Fruit fly (Drosophila melanogaster) whole organism, embryonic: ENCODE data around the gene fz4.

Experiments
- Aef1 ChIP-seq: fragments of 200-800 bp; sonication (Bioruptor generic); IDR thresholded peaks from 3 replicates; pipeline ENCODE4 v1.3.6; 2022; ENCODE audit warnings: missing biosample characterization, missing genetic modification characterization
- CG11093 ChIP-seq: fragments of 200-800 bp; sonication (Bioruptor generic); IDR thresholded peaks from 3 replicates; pipeline ENCODE4 v1.3.6; 2022; ENCODE audit warnings: missing biosample characterization, missing genetic modification characterization
- CG11398 ChIP-seq: fragments of 200-800 bp; sonication (Bioruptor generic); optimal IDR thresholded peaks from 2 replicates; lab custom pipeline; 2016; ENCODE audit warnings: missing biosample characterization, missing genetic modification characterization
- CG12155 ChIP-seq: fragments of 200-800 bp; sonication (Bioruptor generic); optimal IDR thresholded peaks from 3 replicates; lab custom pipeline; 2016; ENCODE audit warnings: missing biosample characterization, missing genetic modification characterization
- CG12769 ChIP-seq: fragments of 200-800 bp; sonication (Bioruptor generic); optimal IDR thresholded peaks from 2 replicates; lab custom pipeline; 2019; ENCODE audit warnings: missing biosample characterization, mild to moderate bottlenecking, missing genetic modification characterization, moderate library complexity
- CG13894 ChIP-seq: fragments of 200-800 bp; sonication (Bioruptor generic); optimal IDR thresholded peaks from 3 replicates; lab custom pipeline; 2018; ENCODE audit warnings: missing biosample characterization, mild to moderate bottlenecking, missing genetic modification characterization, moderate library complexity
- CG14014 ChIP-seq: fragments of 200-800 bp; sonication (Bioruptor generic); IDR thresholded peaks from 2 replicates; pipeline ENCODE4 v1.3.6; 2022; ENCODE audit warnings: missing biosample characterization, missing genetic modification characterization
- CG14050 ChIP-seq: fragments of 200-800 bp; sonication (Bioruptor generic); IDR thresholded peaks from 3 replicates; pipeline ENCODE4 v1.3.6; 2022; ENCODE audit warnings: missing biosample characterization, missing genetic modification characterization
- CG14441 ChIP-seq: fragments of 200-800 bp; sonication (Bioruptor generic); IDR thresholded peaks from 2 replicates; pipeline ENCODE4 v1.3.6; 2022; ENCODE audit warnings: missing biosample characterization, missing genetic modification characterization
- CG14710 ChIP-seq: fragments of 200-800 bp; sonication (Bioruptor generic); optimal IDR thresholded peaks from 3 replicates; lab custom pipeline; 2019; ENCODE audit warnings: missing biosample characterization, mild to moderate bottlenecking, missing genetic modification characterization, moderate library complexity
- CG15601 ChIP-seq: fragments of 200-800 bp; sonication (Bioruptor generic); optimal IDR thresholded peaks from 3 replicates; lab custom pipeline; 2019; ENCODE audit warnings: missing biosample characterization, mild to moderate bottlenecking, missing genetic modification characterization, moderate library complexity
- CG1647 ChIP-seq: fragments of 200-800 bp; sonication (Bioruptor generic); optimal IDR thresholded peaks from 3 replicates; lab custom pipeline; 2016; ENCODE audit warnings: missing biosample characterization, missing genetic modification characterization
- CG17568 ChIP-seq: fragments of 200-800 bp; sonication (Bioruptor generic); optimal IDR thresholded peaks from 2 replicates; lab custom pipeline; 2018; ENCODE audit warnings: missing biosample characterization, mild to moderate bottlenecking, missing genetic modification characterization, moderate library complexity
- CG17802 ChIP-seq: fragments of 200-800 bp; sonication (Bioruptor generic); optimal IDR thresholded peaks from 2 replicates; lab custom pipeline; 2018; ENCODE audit warnings: missing biosample characterization, mild to moderate bottlenecking, missing genetic modification characterization, moderate library complexity
- CG18011 ChIP-seq: fragments of 200-800 bp; sonication (Bioruptor generic); optimal IDR thresholded peaks from 2 replicates; lab custom pipeline; 2017; ENCODE audit warnings: missing biosample characterization, missing genetic modification characterization, mild to moderate bottlenecking, moderate library complexity, missing genotype
- CG2116 ChIP-seq: fragments of 200-800 bp; sonication (Bioruptor generic); optimal IDR thresholded peaks from 3 replicates; lab custom pipeline; 2018; ENCODE audit warnings: missing biosample characterization, mild to moderate bottlenecking, missing genetic modification characterization
- CG32772 ChIP-seq: fragments of 200-800 bp; sonication (Bioruptor generic); IDR thresholded peaks from 2 replicates; pipeline ENCODE4 v1.3.6; 2022; ENCODE audit warnings: missing biosample characterization, missing genetic modification characterization
- CG3847 ChIP-seq: fragments of 200-800 bp; sonication (Bioruptor generic); IDR thresholded peaks from 2 replicates; pipeline ENCODE4 v1.3.6; 2022; ENCODE audit warnings: missing biosample characterization, missing genetic modification characterization
- CG42726 ChIP-seq: fragments of 200-800 bp; sonication (Bioruptor generic); IDR thresholded peaks from 2 replicates; pipeline ENCODE4 v1.3.6; 2022; ENCODE audit warnings: missing biosample characterization, missing genetic modification characterization; ENCODE audit not compliant: partially characterized antibody
- CG6813 ChIP-seq: fragments of 200-800 bp; sonication (Bioruptor generic); optimal IDR thresholded peaks from 2 replicates; lab custom pipeline; 2017; ENCODE audit warnings: missing biosample characterization, missing genetic modification characterization, mild to moderate bottlenecking, moderate library complexity, missing genetic modification reagents
- CG7839 ChIP-seq: fragments of 200-800 bp; sonication (Bioruptor generic); optimal IDR thresholded peaks from 3 replicates; lab custom pipeline; 2018; ENCODE audit warnings: missing biosample characterization, mild to moderate bottlenecking, missing genetic modification characterization, moderate library complexity
- Deaf1 ChIP-seq: fragments of 200-800 bp; optimal IDR thresholded peaks from 3 replicates; lab custom pipeline; 2019; ENCODE audit warnings: missing biosample characterization, mild to moderate bottlenecking, missing genetic modification characterization, moderate library complexity
- Dref ChIP-seq: fragments of 200-800 bp; sonication (Bioruptor generic); IDR thresholded peaks from 2 replicates; pipeline ENCODE4 v1.3.6; 2022; ENCODE audit warnings: missing biosample characterization, missing genetic modification characterization
- HLH3B ChIP-seq: fragments of 200-800 bp; sonication (Bioruptor generic); IDR thresholded peaks from 2 replicates; pipeline ENCODE4 v1.3.6; 2022; ENCODE audit warnings: missing biosample characterization, missing genetic modification characterization
- HmgD ChIP-seq: fragments of 200-800 bp; sonication (Bioruptor generic); optimal IDR thresholded peaks from 3 replicates; lab custom pipeline; 2016; ENCODE audit warnings: missing biosample characterization, missing genetic modification characterization
- Lpt ChIP-seq: fragments of >200 bp; optimal IDR thresholded peaks from 2 replicates; lab custom pipeline; 2018; ENCODE audit warnings: missing biosample characterization, missing genetic modification characterization
- MTF-1 ChIP-seq: fragments of 200-800 bp; sonication (Bioruptor generic); optimal IDR thresholded peaks from 2 replicates; lab custom pipeline; 2018; ENCODE audit warnings: missing biosample characterization, mild to moderate bottlenecking, missing genetic modification characterization, borderline replicate concordance
- Mes4 ChIP-seq: fragments of 200-800 bp; sonication (Bioruptor generic); optimal IDR thresholded peaks from 2 replicates; lab custom pipeline; 2016; ENCODE audit warnings: missing biosample characterization, missing genetic modification characterization
- Mrtf ChIP-seq: fragments of 200-800 bp; sonication (Bioruptor generic); IDR thresholded peaks from 3 replicates; pipeline ENCODE4 v1.3.6; 2022; ENCODE audit warnings: missing biosample characterization, missing genetic modification characterization
- NC2β ChIP-seq: fragments of 200-800 bp; sonication (Bioruptor generic); optimal IDR thresholded peaks from 2 replicates; lab custom pipeline; 2016; ENCODE audit warnings: missing biosample characterization, missing genetic modification characterization
- Nf-YA ChIP-seq: fragments of 200-800 bp; sonication (Bioruptor generic); IDR thresholded peaks from 2 replicates; pipeline ENCODE4 v1.3.6; 2022; ENCODE audit warnings: missing biosample characterization, missing genetic modification characterization
- Nf-YC ChIP-seq: fragments of 200-800 bp; optimal IDR thresholded peaks from 3 replicates; lab custom pipeline; 2019; ENCODE audit warnings: missing biosample characterization, mild to moderate bottlenecking, missing genetic modification characterization, moderate library complexity
- aop ChIP-seq: fragments of 200-800 bp; sonication (Bioruptor generic); IDR thresholded peaks from 2 replicates; pipeline ENCODE4 v1.3.6; 2022; ENCODE audit warnings: missing biosample characterization, missing genetic modification characterization
- bowl ChIP-seq: fragments of 200-800 bp; sonication (Bioruptor generic); IDR thresholded peaks from 2 replicates; pipeline ENCODE4 v1.3.6; 2022; ENCODE audit warnings: missing biosample characterization, missing genetic modification characterization
- disco-r ChIP-seq: fragments of 200-800 bp; sonication (Bioruptor generic); optimal IDR thresholded peaks from 2 replicates; lab custom pipeline; 2016; ENCODE audit warnings: missing biosample characterization, missing genetic modification characterization
- emc ChIP-seq: fragments of 200-800 bp; sonication (Bioruptor generic); optimal IDR thresholded peaks from 2 replicates; lab custom pipeline; 2016; ENCODE audit warnings: missing biosample characterization, missing genetic modification characterization
- exex ChIP-seq: fragments of 200-800 bp; sonication (Bioruptor generic); optimal IDR thresholded peaks from 4 replicates; lab custom pipeline; 2018; ENCODE audit warnings: missing biosample characterization, mild to moderate bottlenecking, missing genetic modification characterization, moderate library complexity
- grau ChIP-seq: fragments of 200-800 bp; optimal IDR thresholded peaks from 3 replicates; lab custom pipeline; 2019; ENCODE audit warnings: missing biosample characterization, mild to moderate bottlenecking, missing genetic modification characterization, moderate library complexity
- hkb ChIP-seq, 2 experiments: fragments of 200-800 bp in 1 of 2; fragments of >200 bp in 1 of 2; sonication (Bioruptor generic) in 1 of 2; IDR thresholded peaks in 1 of 2; optimal IDR thresholded peaks in 1 of 2; 2 replicates each; pipeline versions ENCODE4 v1.3.6 to Lab custom; 2017 to 2022; ENCODE audit warnings: missing biosample characterization in 1 of 2, missing genetic modification characterization in 1 of 2
- lab ChIP-seq: fragments of 200-800 bp; sonication (Bioruptor generic); optimal IDR thresholded peaks from 3 replicates; lab custom pipeline; 2017; ENCODE audit warnings: missing biosample characterization, missing genetic modification characterization, mild to moderate bottlenecking, moderate library complexity, missing genetic modification reagents
- phol ChIP-seq: fragments of 200-800 bp; sonication (Bioruptor generic); optimal IDR thresholded peaks from 3 replicates; lab custom pipeline; 2018; ENCODE audit warnings: missing biosample characterization, mild to moderate bottlenecking, missing genetic modification characterization, moderate library complexity
- psq ChIP-seq: fragments of 200-800 bp; sonication (Bioruptor generic); optimal IDR thresholded peaks from 2 replicates; lab custom pipeline; 2017; ENCODE audit warnings: missing biosample characterization, missing genetic modification characterization
- row ChIP-seq: fragments of 200-800 bp; sonication (Bioruptor generic); IDR thresholded peaks from 3 replicates; pipeline ENCODE4 v1.3.6; 2022; ENCODE audit warnings: missing biosample characterization, missing genetic modification characterization
- slbo ChIP-seq: fragments of 200-800 bp; sonication (Bioruptor generic); IDR thresholded peaks from 2 replicates; pipeline ENCODE4 v1.3.6; 2022; ENCODE audit warnings: missing biosample characterization, missing genetic modification characterization
- sr ChIP-seq: fragments of 200-800 bp; sonication (Bioruptor generic); IDR thresholded peaks from 3 replicates; pipeline ENCODE4 v1.3.6; 2022; ENCODE audit warnings: missing biosample characterization, missing genetic modification characterization
- toy ChIP-seq: fragments of 200-800 bp; sonication (Bioruptor generic); IDR thresholded peaks from 2 replicates; pipeline ENCODE4 v1.3.6; 2022; ENCODE audit warnings: missing biosample characterization, missing genetic modification characterization
- ttk ChIP-seq: fragments of 200-800 bp; sonication (Bioruptor generic); IDR thresholded peaks from 2 replicates; pipeline ENCODE4 v2.1.2; 2022; ENCODE audit warnings: missing biosample characterization, missing genetic modification characterization
- usp ChIP-seq: fragments of >200 bp; optimal IDR thresholded peaks from 2 replicates; lab custom pipeline; 2017; ENCODE audit warnings: missing biosample characterization, missing genetic modification characterization
- vfl ChIP-seq: fragments of 200-800 bp; sonication (Bioruptor generic); optimal IDR thresholded peaks from 2 replicates; lab custom pipeline; 2016; ENCODE audit warnings: missing biosample characterization, missing genetic modification characterization
- wor ChIP-seq: fragments of 200-800 bp; sonication (Bioruptor generic); IDR thresholded peaks from 2 replicates; pipeline ENCODE4 v1.3.6; 2022; ENCODE audit warnings: missing biosample characterization, missing genetic modification characterization
- zfh1 ChIP-seq: fragments of 200-800 bp; sonication (Bioruptor generic); IDR thresholded peaks from 3 replicates; pipeline ENCODE4 v1.3.6; 2022; ENCODE audit warnings: missing biosample characterization, missing genetic modification characterization

Gene fz4

DNA sequence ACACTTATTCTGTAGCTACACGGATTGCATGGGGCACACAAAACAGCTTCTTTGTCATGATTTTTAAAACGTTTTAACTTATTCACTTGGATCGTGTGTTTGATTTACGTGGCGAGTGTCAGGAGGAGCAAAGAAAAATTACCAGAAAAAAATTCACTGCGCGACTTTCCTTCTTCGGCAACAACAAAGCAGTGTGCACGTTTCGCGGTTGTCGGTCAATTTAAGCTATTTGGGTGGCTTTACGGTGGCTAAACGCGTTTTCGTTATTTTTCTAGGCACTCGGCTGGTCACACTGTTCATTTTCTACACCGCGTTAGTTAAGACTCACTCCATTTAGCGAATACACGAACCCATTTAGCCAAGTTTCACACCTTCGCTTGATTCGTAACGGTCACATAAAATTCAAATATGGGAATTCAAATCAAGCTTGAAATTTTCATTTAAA lies 12.2 kb downstream of the fz4 start, which contains the start of gene Sxl (continued):
- TF ChIP-seq exex (tag; lab: Kevin White, UChicago) (no peak), MTF-1 (no peak), CG42726 (GFP tag; lab: Robert Waterston, UW) (peak; percentile 73), hkb (optimal IDR thresholded peaks at IDR 0.05; lab: Kevin White, UChicago) (peak; percentile 11), hkb (GFP tag; IDR thresholded peaks at IDR 0.05; lab: Robert Waterston, UW) (0 out of 2 replicates have a peak, but pooled peaks have one; percentile 13), ttk (GFP tag; lab: Robert Waterston, UW) (no peak), lab (peak; percentile 57), slbo (no peak; the same call in 1 of the 2 replicates), CG14710 (tag; lab: Kevin White, UChicago) (peak; percentile 81), CG13894 (peak; percentile 66), toy (GFP tag; lab: Robert Waterston, UW) (no peak), zfh1 (no peak), CG6813 (GFP tag; lab: Kevin White, UChicago) (no peak), Deaf1 (no peak), HmgD (GFP tag; lab: Kevin White, UChicago) (peak; percentile 19), Mes4 (GFP tag; lab: Kevin White, UChicago) (no peak), CG14014 (peak; percentile 29; the same call in 1 of the 2 replicates), grau (tag; lab: Kevin White, UChicago) (peak; percentile 37), CG17568 (peak; percentile 36), vfl (GFP tag; lab: Kevin White, UChicago) (peak; percentile 12), bowl (GFP tag; lab: Robert Waterston, UW) (no peak), sr (GFP tag; lab: Robert Waterston, UW) (no peak), CG17802 (tag; lab: Kevin White, UChicago) (no peak), CG3847 (GFP tag; lab: Robert Waterston, UW) (peak; percentile 51; the same call in 1 of the 2 replicates), CG14441 (GFP tag; lab: Robert Waterston, UW) (no peak), CG11093 (GFP tag; lab: Robert Waterston, UW) (no peak), CG1647 (GFP tag; lab: Kevin White, UChicago) (no peak), usp (no peak), CG14050 (no peak), wor (GFP tag; lab: Robert Waterston, UW) (no peak), CG12769 (tag; lab: Kevin White, UChicago) (peak; percentile 41), Mrtf (no peak), Nf-YC (tag; lab: Kevin White, UChicago) (peak; percentile 39), CG32772 (GFP tag; lab: Robert Waterston, UW) (no peak), aop (no peak), Nf-YA (GFP tag; lab: Robert Waterston, UW) (no peak), HLH3B (GFP tag; lab: Robert Waterston, UW) (no peak), phol (tag; lab: Kevin White, UChicago) (peak; percentile 62), CG12155 (peak; percentile 3), CG11398 (GFP tag; lab: Kevin White, UChicago) (no peak), CG15601 (tag; lab: Kevin White, UChicago) (peak; percentile 50), NC2β (peak; percentile 53), Dref (GFP tag; lab: Robert Waterston, UW) (peak; percentile 46; the same call in 1 of the 2 replicates), Lpt (GFP tag; lab: Kevin White, UChicago) (no peak), row (GFP tag; lab: Robert Waterston, UW) (peak; percentile 23; the same call in 1 of the 3 replicates), Aef1 (GFP tag; lab: Robert Waterston, UW) (peak; percentile 74), emc (GFP tag; lab: Kevin White, UChicago) (no peak), psq (GFP tag; lab: Kevin White, UChicago) (no peak), disco-r (no peak), CG18011 (no peak), CG2116 (peak; percentile 64), CG7839 (tag; lab: Kevin White, UChicago) (peak; percentile 15)
